Fruit fly (Drosophila melanogaster) whole organism, embryonic: Measurements from ENCODE around the gene CG3198.

Experiments used
- Abd-B ChIP-seq: fragments of 200-800 bp; sonication (Bioruptor generic); optimal IDR thresholded peaks from 2 replicates; lab custom pipeline; 2018; ENCODE audit warnings: missing biosample characterization, mild to moderate bottlenecking, missing genetic modification characterization, moderate library complexity
- Awh ChIP-seq: fragments of 200-800 bp; sonication (Bioruptor generic); IDR thresholded peaks from 2 replicates; pipeline ENCODE4, ENCODE4 v1.3.6; 2022; ENCODE audit warnings: missing biosample characterization, missing genetic modification characterization
- B-H2 ChIP-seq: fragments of 200-800 bp; sonication (Bioruptor generic); optimal IDR thresholded peaks from 2 replicates; lab custom pipeline; 2018; ENCODE audit warnings: missing biosample characterization, mild to moderate bottlenecking, missing genetic modification characterization
- Bgb ChIP-seq: fragments of 200-800 bp; sonication (Bioruptor generic); IDR thresholded peaks from 2 replicates; pipeline ENCODE4 v1.3.6; 2022; ENCODE audit warnings: missing biosample characterization, missing genetic modification characterization; ENCODE audit not compliant: partially characterized antibody
- C15 ChIP-seq: fragments of 200-800 bp; sonication (Bioruptor generic); IDR thresholded peaks from 3 replicates; pipeline ENCODE4 v1.3.6; 2022; ENCODE audit warnings: missing biosample characterization, missing genetic modification characterization
- CG10209 ChIP-seq: fragments of 200-800 bp; sonication (Bioruptor generic); optimal IDR thresholded peaks from 3 replicates; lab custom pipeline; 2017; ENCODE audit warnings: missing biosample characterization, mild to moderate bottlenecking, missing genetic modification characterization, missing genetic modification reagents
- CG11085 ChIP-seq: fragments of 200-800 bp; sonication (Bioruptor generic); IDR thresholded peaks from 2 replicates; pipeline ENCODE4 v1.3.6; 2022; ENCODE audit warnings: missing biosample characterization, missing genetic modification characterization
- CG11247 ChIP-seq: fragments of 200-800 bp; sonication (Bioruptor generic); IDR thresholded peaks from 2 replicates; pipeline ENCODE4 v1.3.6; 2022; ENCODE audit warnings: missing biosample characterization, missing genetic modification characterization
- CG11398 ChIP-seq: fragments of 200-800 bp; sonication (Bioruptor generic); optimal IDR thresholded peaks from 2 replicates; lab custom pipeline; 2016; ENCODE audit warnings: missing biosample characterization, missing genetic modification characterization
- CG12104 ChIP-seq: fragments of 200-800 bp; sonication (Bioruptor generic); optimal IDR thresholded peaks from 3 replicates; lab custom pipeline; 2016; ENCODE audit warnings: missing biosample characterization, missing genetic modification characterization
- CG12155 ChIP-seq: fragments of 200-800 bp; sonication (Bioruptor generic); optimal IDR thresholded peaks from 3 replicates; lab custom pipeline; 2016; ENCODE audit warnings: missing biosample characterization, missing genetic modification characterization
- CG12219 ChIP-seq: fragments of 200-800 bp; sonication (Bioruptor generic); optimal IDR thresholded peaks from 3 replicates; lab custom pipeline; 2018; ENCODE audit warnings: missing biosample characterization, mild to moderate bottlenecking, missing genetic modification characterization
- CG13123 ChIP-seq: fragments of 200-800 bp; sonication (Bioruptor generic); optimal IDR thresholded peaks from 2 replicates; lab custom pipeline; 2016; ENCODE audit warnings: missing biosample characterization, missing genetic modification characterization
- CG13424 ChIP-seq: fragments of 200-800 bp; sonication (Bioruptor generic); optimal IDR thresholded peaks from 2 replicates; lab custom pipeline; 2019; ENCODE audit warnings: missing biosample characterization, mild to moderate bottlenecking, missing genetic modification characterization, moderate library complexity
- CG13775 ChIP-seq: fragments of 200-800 bp; sonication (Bioruptor generic); optimal IDR thresholded peaks from 3 replicates; lab custom pipeline; 2017; ENCODE audit warnings: missing biosample characterization, mild to moderate bottlenecking, missing genetic modification characterization
- CG14965 ChIP-seq: fragments of 200-800 bp; sonication (Bioruptor generic); optimal IDR thresholded peaks from 2 replicates; lab custom pipeline; 2016; ENCODE audit warnings: missing biosample characterization, missing genetic modification characterization, borderline replicate concordance
- CG15269 ChIP-seq: fragments of 200-800 bp; sonication (Bioruptor generic); optimal IDR thresholded peaks from 2 replicates; lab custom pipeline; 2018; ENCODE audit warnings: missing biosample characterization, mild to moderate bottlenecking, missing genetic modification characterization, moderate library complexity
- CG15696 ChIP-seq: fragments of 200-800 bp; sonication (Bioruptor generic); optimal IDR thresholded peaks from 2 replicates; lab custom pipeline; 2019; ENCODE audit warnings: missing biosample characterization, mild to moderate bottlenecking, missing genetic modification characterization, moderate library complexity
- CG16779 ChIP-seq: fragments of 200-800 bp; sonication (Bioruptor generic); IDR thresholded peaks from 2 replicates; pipeline ENCODE4 v1.3.6; 2022; ENCODE audit warnings: missing biosample characterization, missing genetic modification characterization
- CG17361 ChIP-seq: fragments of 200-800 bp; sonication (Bioruptor generic); IDR thresholded peaks from 3 replicates; pipeline ENCODE4 v1.3.6; 2022; ENCODE audit warnings: missing biosample characterization, missing genetic modification characterization
- CG2875 ChIP-seq: fragments of 200-800 bp; sonication (Bioruptor generic); optimal IDR thresholded peaks from 2 replicates; lab custom pipeline; 2017; ENCODE audit warnings: missing biosample characterization, mild to moderate bottlenecking, missing genetic modification characterization, missing genetic modification reagents
- CG30020 ChIP-seq: fragments of 200-800 bp; optimal IDR thresholded peaks from 2 replicates; lab custom pipeline; 2019; ENCODE audit warnings: missing biosample characterization, mild to moderate bottlenecking, missing genetic modification characterization, moderate library complexity
- CG4282 ChIP-seq: fragments of 200-800 bp; sonication (Bioruptor generic); optimal IDR thresholded peaks from 2 replicates; lab custom pipeline; 2016; ENCODE audit warnings: missing biosample characterization, missing genetic modification characterization
- CG6272 ChIP-seq: fragments of 200-800 bp; sonication (Bioruptor generic); IDR thresholded peaks from 2 replicates; pipeline ENCODE4 v1.3.6; 2022; ENCODE audit warnings: missing biosample characterization, missing genetic modification characterization
- CG6683 ChIP-seq: fragments of 200-800 bp; sonication (Bioruptor generic); optimal IDR thresholded peaks from 2 replicates; lab custom pipeline; 2017; ENCODE audit warnings: missing biosample characterization, mild to moderate bottlenecking, missing genetic modification characterization, missing genetic modification reagents
- CG8478 ChIP-seq: fragments of >200 bp; optimal IDR thresholded peaks from 2 replicates; lab custom pipeline; 2018
- CG9876 ChIP-seq: fragments of 200-800 bp; sonication (Bioruptor generic); optimal IDR thresholded peaks from 2 replicates; lab custom pipeline; 2016; ENCODE audit warnings: missing biosample characterization, missing genetic modification characterization
- Dad ChIP-seq: fragments of 200-800 bp; sonication (Bioruptor generic); optimal IDR thresholded peaks from 3 replicates; lab custom pipeline; 2016; ENCODE audit warnings: missing biosample characterization, missing genetic modification characterization
- Dll ChIP-seq: fragments of 200-800 bp; sonication (Bioruptor generic); IDR thresholded peaks from 4 replicates; pipeline ENCODE4 v1.3.6; 2022; ENCODE audit warnings: missing biosample characterization, missing genetic modification characterization; ENCODE audit not compliant: partially characterized antibody
- Gsc ChIP-seq: fragments of 200-800 bp; sonication (Bioruptor generic); IDR thresholded peaks from 2 replicates; pipeline ENCODE4 v1.3.6; 2022; ENCODE audit warnings: missing biosample characterization, missing genetic modification characterization
- Meics ChIP-seq: fragments of 200-800 bp; sonication (Bioruptor generic); optimal IDR thresholded peaks from 2 replicates; lab custom pipeline; 2017; ENCODE audit warnings: missing biosample characterization, mild to moderate bottlenecking, missing genetic modification characterization
- Six4 ChIP-seq: fragments of 200-800 bp; sonication (Bioruptor generic); optimal IDR thresholded peaks from 2 replicates; lab custom pipeline; 2016; ENCODE audit warnings: missing biosample characterization, missing genetic modification characterization
- Sox102F ChIP-seq: fragments of 200-800 bp; sonication (Bioruptor generic); optimal IDR thresholded peaks from 2 replicates; lab custom pipeline; 2018; ENCODE audit warnings: missing biosample characterization, mild to moderate bottlenecking, missing genetic modification characterization, moderate library complexity
- Tbp ChIP-seq: fragments of >200 bp; optimal IDR thresholded peaks from 2 replicates; lab custom pipeline; 2018; ENCODE audit warnings: missing biosample characterization, missing genetic modification characterization
- YL-1 ChIP-seq: fragments of 200-800 bp; sonication (Bioruptor generic); optimal IDR thresholded peaks from 3 replicates; lab custom pipeline; 2017; ENCODE audit warnings: missing biosample characterization, mild to moderate bottlenecking, missing genetic modification characterization
- bowl ChIP-seq: fragments of 200-800 bp; sonication (Bioruptor generic); IDR thresholded peaks from 2 replicates; pipeline ENCODE4 v1.3.6; 2022; ENCODE audit warnings: missing biosample characterization, missing genetic modification characterization
- cad ChIP-seq: fragments of >200 bp; optimal IDR thresholded peaks from 2 replicates; lab custom pipeline; 2017; ENCODE audit warnings: missing biosample characterization, missing genetic modification characterization
- caup ChIP-seq: fragments of 200-800 bp; sonication (Bioruptor generic); optimal IDR thresholded peaks from 3 replicates; lab custom pipeline; 2017; ENCODE audit warnings: missing biosample characterization, mild to moderate bottlenecking, missing genetic modification characterization, moderate library complexity; ENCODE audit not compliant: severe bottlenecking
- crc ChIP-seq: fragments of 200-800 bp; sonication (Bioruptor generic); optimal IDR thresholded peaks from 2 replicates; lab custom pipeline; 2016; ENCODE audit warnings: missing biosample characterization, missing genetic modification characterization
- crol ChIP-seq: fragments of 200-800 bp; sonication (Bioruptor generic); IDR thresholded peaks from 2 replicates; pipeline ENCODE4 v1.3.6; 2022; ENCODE audit warnings: missing biosample characterization, missing genetic modification characterization
- exex ChIP-seq: fragments of 200-800 bp; sonication (Bioruptor generic); optimal IDR thresholded peaks from 4 replicates; lab custom pipeline; 2018; ENCODE audit warnings: missing biosample characterization, mild to moderate bottlenecking, missing genetic modification characterization, moderate library complexity
- fu2 ChIP-seq: fragments of 200-800 bp; sonication (Bioruptor generic); optimal IDR thresholded peaks from 2 replicates; lab custom pipeline; 2016; ENCODE audit warnings: missing biosample characterization, missing genetic modification characterization
- gcm ChIP-seq: fragments of 200-800 bp; sonication (Bioruptor generic); optimal IDR thresholded peaks from 2 replicates; lab custom pipeline; 2019; ENCODE audit warnings: missing biosample characterization, mild to moderate bottlenecking, missing genetic modification characterization, moderate library complexity
- h ChIP-seq: fragments of >200 bp; optimal IDR thresholded peaks from 2 replicates; lab custom pipeline; 2017
- kay ChIP-seq: fragments of 200-800 bp; sonication (Bioruptor generic); optimal IDR thresholded peaks from 2 replicates; lab custom pipeline; 2016; ENCODE audit warnings: missing biosample characterization, missing genetic modification characterization
- lab ChIP-seq: fragments of 200-800 bp; sonication (Bioruptor generic); optimal IDR thresholded peaks from 3 replicates; lab custom pipeline; 2017; ENCODE audit warnings: missing biosample characterization, missing genetic modification characterization, mild to moderate bottlenecking, moderate library complexity, missing genetic modification reagents
- lmd ChIP-seq: fragments of 200-800 bp; sonication (Bioruptor generic); IDR thresholded peaks from 2 replicates; pipeline ENCODE4 v1.3.6; 2022; ENCODE audit warnings: missing biosample characterization, missing genetic modification characterization
- sc ChIP-seq, 3 experiments: fragments of >200 bp in 2 of 3; fragments of 200-800 bp in 1 of 3; sonication (Bioruptor generic) in 1 of 3; optimal IDR thresholded peaks; 2 replicates in 2 of 3; 3 replicates in 1 of 3; lab custom pipeline; 2017; ENCODE audit warnings: mild to moderate bottlenecking in 1 of 3, missing biosample characterization in 1 of 3, missing genetic modification characterization in 1 of 3, missing genetic modification reagents in 1 of 3
- seq ChIP-seq: fragments of 200-800 bp; sonication (Bioruptor generic); IDR thresholded peaks from 2 replicates; pipeline ENCODE4 v1.3.6; 2022; ENCODE audit warnings: missing biosample characterization, missing genetic modification characterization
- vvl ChIP-seq: fragments of 200-800 bp; sonication (Bioruptor generic); IDR thresholded peaks from 2 replicates; pipeline ENCODE4 v1.3.6; 2022; ENCODE audit warnings: missing biosample characterization, missing genetic modification characterization
- wek ChIP-seq: fragments of 200-800 bp; sonication (Bioruptor generic); optimal IDR thresholded peaks from 3 replicates; lab custom pipeline; 2018; ENCODE audit warnings: missing biosample characterization, mild to moderate bottlenecking, missing genetic modification characterization, moderate library complexity

The CG3198 gene

dm6 chrX:6702028-6702433 is 28.3 kb upstream of the CG3198 start (continued):
- peak; percentile 82 for TF ChIP-seq CG17361 (GFP tag; lab: Robert Waterston, UW)
- TF ChIP-seq Dad (GFP tag; lab: Kevin White, UChicago) = peak; percentile 41
- no peak for TF ChIP-seq Tbp (GFP tag; lab: Kevin White, UChicago)
- TF ChIP-seq Abd-B (GFP tag; lab: Kevin White, UChicago) = peak; percentile 61
- no peak for TF ChIP-seq crc (GFP tag; lab: Kevin White, UChicago)
- TF ChIP-seq CG2875 (GFP tag; lab: Kevin White, UChicago) = peak; percentile 59
- TF ChIP-seq wek (GFP tag; lab: Kevin White, UChicago) = peak; percentile 47
- TF ChIP-seq B-H2 (GFP tag; lab: Kevin White, UChicago) = no peak
- no peak for TF ChIP-seq CG14965 (GFP tag; lab: Kevin White, UChicago)
- TF ChIP-seq CG9876 (GFP tag; lab: Kevin White, UChicago) = no peak
- no peak for TF ChIP-seq CG6683
- TF ChIP-seq Gsc = no peak
- no peak for TF ChIP-seq CG16779 (GFP tag; lab: Robert Waterston, UW)
- TF ChIP-seq sc (optimal IDR thresholded peaks at IDR 0.05; lab: Kevin White, UChicago) = no peak
- TF ChIP-seq sc (GFP tag; optimal IDR thresholded peaks at IDR 0.05; lab: Kevin White, UChicago) = peak; percentile 66
- TF ChIP-seq h (lab: Kevin White, UChicago) = no peak
- peak; percentile 12 for TF ChIP-seq CG12104 (GFP tag; lab: Kevin White, UChicago)
- no peak for TF ChIP-seq kay
- peak; percentile 72 for TF ChIP-seq CG15696 (tag; lab: Kevin White, UChicago)
- peak; percentile 62 for TF ChIP-seq CG10209
- TF ChIP-seq CG11085 = no peak
- TF ChIP-seq CG4282 = no peak
- peak; percentile 65 for TF ChIP-seq Awh (GFP tag; lab: Robert Waterston, UW)
- TF ChIP-seq CG11398 (GFP tag; lab: Kevin White, UChicago) = no peak
- TF ChIP-seq Bgb = no peak
- TF ChIP-seq CG13424 = peak; percentile 73
- peak; percentile 72 for TF ChIP-seq CG15269 (tag; lab: Kevin White, UChicago)
- TF ChIP-seq cad (GFP tag; lab: Kevin White, UChicago) = no peak
- TF ChIP-seq Dll (GFP tag; lab: Robert Waterston, UW) = no peak
- TF ChIP-seq crol (GFP tag; lab: Robert Waterston, UW) = no peak
- peak; percentile 7 for TF ChIP-seq CG13123 (GFP tag; lab: Kevin White, UChicago)
- peak; percentile 49 for TF ChIP-seq Meics (GFP tag; lab: Kevin White, UChicago)
- TF ChIP-seq caup (GFP tag; lab: Kevin White, UChicago) = no peak
- TF ChIP-seq CG11247 = no peak
- no peak for TF ChIP-seq CG12155 (GFP tag; lab: Kevin White, UChicago)
- TF ChIP-seq C15 = no peak
- no peak for TF ChIP-seq exex (tag; lab: Kevin White, UChicago)
- peak; percentile 29; the same call in 1 of the 2 replicates for TF ChIP-seq bowl (GFP tag; lab: Robert Waterston, UW)
- TF ChIP-seq lmd (GFP tag; lab: Robert Waterston, UW) = peak; percentile 63
- peak; percentile 66 for TF ChIP-seq CG12219 (GFP tag; lab: Kevin White, UChicago)
- TF ChIP-seq gcm (GFP tag; lab: Kevin White, UChicago) = peak; percentile 76
- TF ChIP-seq fu2 (GFP tag; lab: Kevin White, UChicago) = no peak
- peak; percentile 6 for TF ChIP-seq CG30020
- peak; percentile 87 for TF ChIP-seq Sox102F (GFP tag; lab: Kevin White, UChicago)
- peak; percentile 15 for TF ChIP-seq Six4 (GFP tag; lab: Kevin White, UChicago)
- peak; percentile 69 for TF ChIP-seq seq (GFP tag; lab: Robert Waterston, UW)
- peak; percentile 52 for TF ChIP-seq CG13775
- 0 out of 2 replicates have a peak, but pooled peaks have one; percentile 40 for TF ChIP-seq CG6272 (GFP tag; lab: Robert Waterston, UW)
- TF ChIP-seq CG8478 (lab: Kevin White, UChicago) = no peak
- no peak for TF ChIP-seq YL-1 (GFP tag; lab: Kevin White, UChicago)
- TF ChIP-seq lab = peak; percentile 56
- TF ChIP-seq vvl (GFP tag; lab: Robert Waterston, UW) = peak; percentile 73
